Fruit fly (Drosophila melanogaster): ENCODE measurements around the gene Ada2b.

Gene Ada2b

DNA sequence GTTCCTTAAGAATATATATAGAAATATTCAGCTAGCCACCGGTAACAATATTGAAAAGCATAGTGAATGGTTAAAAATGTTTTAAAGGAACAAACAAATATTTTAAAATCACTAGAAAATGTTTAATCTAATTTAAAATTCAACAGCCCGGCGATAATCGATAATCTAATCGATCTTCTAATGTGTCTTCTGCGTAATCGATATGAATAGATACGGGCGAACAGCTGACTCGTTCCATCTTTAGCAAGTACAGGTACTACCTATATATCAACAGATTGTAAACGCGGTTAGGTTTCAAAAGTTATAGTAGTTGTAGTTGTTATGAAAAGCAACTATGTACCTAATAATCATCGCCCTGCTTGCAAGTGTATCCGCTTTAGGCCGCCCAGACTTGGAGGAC, 22.6 kb downstream of the Ada2b start, which contains the start of gene CG7800:
Gene CG7800, plus strand, starts transcription at position 231 of the 400 bp plus-strand sequence.
- TF ChIP-seq CG13894 (tag; optimal IDR thresholded peaks at IDR 0.05), result no peak
- no peak for TF ChIP-seq unpg (GFP tag; optimal IDR thresholded peaks at IDR 0.05)
- TF ChIP-seq eyg (GFP tag; optimal IDR thresholded peaks at IDR 0.05), result no peak
- no peak for TF ChIP-seq CG14667 (GFP tag; IDR thresholded peaks at IDR 0.05)
- peak; percentile 36; the same call in 1 of the 2 replicates for TF ChIP-seq amos (GFP tag; IDR thresholded peaks at IDR 0.05; ENCODE audit: partially characterized antibody)
- peak; percentile 18 for TF ChIP-seq CG14710 (tag; optimal IDR thresholded peaks at IDR 0.05)
- TF ChIP-seq Bgb (GFP tag; IDR thresholded peaks at IDR 0.05; ENCODE audit: partially characterized antibody), result 0 out of 2 replicates have a peak, but pooled peaks have one; percentile 13
- TF ChIP-seq pb (GFP tag; optimal IDR thresholded peaks at IDR 0.05), result no peak
- no peak for TF ChIP-seq Gsc (GFP tag; IDR thresholded peaks at IDR 0.05)
- no peak for TF ChIP-seq CG9609 (GFP tag; optimal IDR thresholded peaks at IDR 0.05)
- no peak for TF ChIP-seq Neu2 (GFP tag; optimal IDR thresholded peaks at IDR 0.05; ENCODE audit: borderline replicate concordance)
- TF ChIP-seq CG2889 (GFP tag; IDR thresholded peaks at IDR 0.05), result no peak
- no peak for TF ChIP-seq pita (GFP tag; optimal IDR thresholded peaks at IDR 0.05)
- TF ChIP-seq hbn (GFP tag; IDR thresholded peaks at IDR 0.05; ENCODE audit: partially characterized antibody), result peak; percentile 19; the same call in 1 of the 2 replicates
- TF ChIP-seq B-H2 (GFP tag; optimal IDR thresholded peaks at IDR 0.05), result no peak
- peak; percentile 50 for TF ChIP-seq MBD-R2 (GFP tag; IDR thresholded peaks at IDR 0.05)
- no peak for TF ChIP-seq Lpt (GFP tag; optimal IDR thresholded peaks at IDR 0.05)
- no peak for TF ChIP-seq lola (GFP tag; optimal IDR thresholded peaks at IDR 0.05)
- peak in 1 of 2 experiments; percentile 84 for TF ChIP-seq crp (GFP tag; optimal IDR thresholded peaks at IDR 0.05)
- peak; percentile 68 for TF ChIP-seq Dp (GFP tag; optimal IDR thresholded peaks at IDR 0.05)
- no peak for TF ChIP-seq CG6272 (GFP tag; IDR thresholded peaks at IDR 0.05)
- no peak for TF ChIP-seq gce (GFP tag; IDR thresholded peaks at IDR 0.05)
- no peak for TF ChIP-seq chm (GFP tag; IDR thresholded peaks at IDR 0.05)
- TF ChIP-seq stwl (tag; optimal IDR thresholded peaks at IDR 0.05), result peak; percentile 63
- TF ChIP-seq CG14050 (GFP tag; IDR thresholded peaks at IDR 0.05), result no peak
- peak; percentile 41 for TF ChIP-seq pzg (GFP tag; optimal IDR thresholded peaks at IDR 0.05)
- no peak for TF ChIP-seq ara (GFP tag; IDR thresholded peaks at IDR 0.05)
- TF ChIP-seq CG6791 (GFP tag; IDR thresholded peaks at IDR 0.05; ENCODE audit: partially characterized antibody), result peak; percentile 74
- peak; percentile 8 for TF ChIP-seq CG10267 (tag; optimal IDR thresholded peaks at IDR 0.05)
- TF ChIP-seq CG1024 (GFP tag; IDR thresholded peaks at IDR 0.05), result no peak
- 0 out of 2 replicates have a peak, but pooled peaks have one; percentile 15 for TF ChIP-seq tna (GFP tag; IDR thresholded peaks at IDR 0.05; ENCODE audit: partially characterized antibody)
- TF ChIP-seq CG11504 (tag; optimal IDR thresholded peaks at IDR 0.05), result no peak
- TF ChIP-seq Dbx (GFP tag; IDR thresholded peaks at IDR 0.05), result no peak
- TF ChIP-seq Hr3 (GFP tag; optimal IDR thresholded peaks at IDR 0.05), result no peak
- peak; percentile 65 for TF ChIP-seq E2f2 (GFP tag; IDR thresholded peaks at IDR 0.05)
- peak; percentile 52; the same call in 2 of the 3 replicates for TF ChIP-seq CG34224 (GFP tag; IDR thresholded peaks at IDR 0.05; ENCODE audit: partially characterized antibody)
- TF ChIP-seq CG42726 (GFP tag; IDR thresholded peaks at IDR 0.05; ENCODE audit: partially characterized antibody), result no peak
- TF ChIP-seq CG16813 (GFP tag; IDR thresholded peaks at IDR 0.05; ENCODE audit: partially characterized antibody), result peak; percentile 34; the same call in 1 of the 3 replicates
- TF ChIP-seq fd64A (GFP tag; optimal IDR thresholded peaks at IDR 0.05), result no peak
- no peak for TF ChIP-seq Hr78 (GFP tag; optimal IDR thresholded peaks at IDR 0.05)
- TF ChIP-seq CG12219 (GFP tag; optimal IDR thresholded peaks at IDR 0.05), result no peak
- no peak for TF ChIP-seq D19B (GFP tag; optimal IDR thresholded peaks at IDR 0.05)
- no peak for TF ChIP-seq Optix (GFP tag; IDR thresholded peaks at IDR 0.05)
- TF ChIP-seq Doc3 (GFP tag; IDR thresholded peaks at IDR 0.05; ENCODE audit: partially characterized antibody), result peak; percentile 55; the same call in 2 of the 3 replicates
- peak; percentile 77; the same call in 2 of the 3 replicates for TF ChIP-seq CG11560 (tag; IDR thresholded peaks at IDR 0.05)
- TF ChIP-seq HLHmδ (GFP tag; optimal IDR thresholded peaks at IDR 0.05), result no peak
- no peak for TF ChIP-seq CG15479 (GFP tag; optimal IDR thresholded peaks at IDR 0.05)
- TF ChIP-seq CG30431 (GFP tag; optimal IDR thresholded peaks at IDR 0.05), result no peak
- TF ChIP-seq CG3838 (GFP tag; optimal IDR thresholded peaks at IDR 0.05), result no peak

All from whole organism, embryonic.